Worm (Caenorhabditis elegans): ENCODE results near the gene fbxc-23.

ce11 chrII:13632238-13632637 is 35.9 kb upstream of the fbxc-23 start, which contains the start of gene tag-10:
- TF ChIP-seq dao-5 (tag; optimal IDR thresholded peaks at IDR 0.05) (no peak), him-1 (tag; optimal IDR thresholded peaks at IDR 0.05) (no peak)

Measured in whole organism, L4/young adult.